Worm (Caenorhabditis elegans) whole organism, L4 larva: ENCODE measurements around the gene his-71.

Source experiments
- D1046.2 ChIP-seq: fragments of 200-800 bp; sonication (Bioruptor generic); IDR thresholded peaks from 2 replicates; pipeline ENCODE4 v1.3.6; 2022; ENCODE audit warnings: missing genetic modification characterization, missing compliant biosample characterization
- T20F7.1 ChIP-seq: fragments of 200-800 bp; sonication (Bioruptor generic); optimal IDR thresholded peaks from 2 replicates; lab custom pipeline; 2018; ENCODE audit warnings: mild to moderate bottlenecking, missing genetic modification characterization, missing compliant biosample characterization
- T26A8.4 ChIP-seq: fragments of 200-800 bp; sonication (Bioruptor generic); IDR thresholded peaks from 2 replicates; pipeline ENCODE4 v1.3.6; 2022; ENCODE audit warnings: missing genetic modification characterization, missing compliant biosample characterization
- Y5F2A.4 ChIP-seq: fragments of 200-800 bp; sonication (Bioruptor generic); optimal IDR thresholded peaks from 2 replicates; lab custom pipeline; 2018; ENCODE audit warnings: mild to moderate bottlenecking, missing genetic modification characterization, missing compliant biosample characterization
- aha-1 ChIP-seq: fragments of 150-350 bp; peaks from one replicate; lab custom pipeline; 2014; ENCODE audit warnings: missing biosample characterization, missing genetic modification characterization
- arid-1 ChIP-seq: fragments of 200-800 bp; sonication (Bioruptor generic); conservative IDR thresholded peaks from 2 replicates; pipeline ENCODE4 v1.3.6; 2022; ENCODE audit warnings: missing genetic modification reagents, missing genetic modification characterization, missing compliant biosample characterization
- ceh-28 ChIP-seq: fragments of 150-350 bp; optimal IDR thresholded peaks from 2 replicates; lab custom pipeline; 2014; ENCODE audit warnings: missing biosample characterization, missing genetic modification reagents, missing genetic modification characterization
- ctbp-1 ChIP-seq: fragments of 200-800 bp; sonication (Bioruptor generic); IDR thresholded peaks from 2 replicates; pipeline ENCODE4 v1.3.6; 2022; ENCODE audit warnings: missing genetic modification reagents, missing genetic modification characterization, missing compliant biosample characterization
- daf-12 ChIP-seq: fragments of 150-350 bp; optimal IDR thresholded peaks from 2 replicates; lab custom pipeline; 2014; ENCODE audit warnings: missing biosample characterization, missing genetic modification reagents, missing genetic modification characterization
- daf-16 ChIP-seq, 3 experiments: sonication (generic microtip); optimal IDR thresholded peaks; 2 replicates each; lab custom pipeline; 2016 to 2017; ENCODE audit warnings: missing genetic modification characterization in 3 of 3, missing genetic modification reagents in 3 of 3, mild to moderate bottlenecking in 2 of 3, missing compliant biosample characterization in 2 of 3, missing biosample characterization in 1 of 3, moderate library complexity in 1 of 3
- dmd-6 ChIP-seq: fragments of 200-800 bp; sonication (Bioruptor generic); IDR thresholded peaks from 2 replicates; pipeline ENCODE4 v1.3.6; 2022; ENCODE audit warnings: missing genetic modification reagents, missing genetic modification characterization, missing compliant biosample characterization
- dmd-9 ChIP-seq: fragments of 200-800 bp; sonication (Bioruptor generic); IDR thresholded peaks from 2 replicates; pipeline ENCODE4 v1.3.6; 2022; ENCODE audit warnings: missing genetic modification reagents, missing genetic modification characterization, missing compliant biosample characterization
- dve-1 ChIP-seq: sonication (generic microtip); optimal IDR thresholded peaks from 2 replicates; lab custom pipeline; 2017; ENCODE audit warnings: antibody characterized with exemption, mild to moderate bottlenecking, missing genetic modification characterization, missing compliant biosample characterization; ENCODE audit not compliant: insufficient read depth
- egl-27 ChIP-seq: sonication (generic microtip); optimal IDR thresholded peaks from 3 replicates; lab custom pipeline; 2017; ENCODE audit warnings: missing biosample characterization, missing genetic modification reagents, missing genetic modification characterization
- egl-43 ChIP-seq: fragments of 200-800 bp; sonication (Bioruptor generic); IDR thresholded peaks from 2 replicates; pipeline ENCODE4 v1.3.6; 2022; ENCODE audit warnings: missing genetic modification reagents, missing genetic modification characterization, missing compliant biosample characterization
- fkh-10 ChIP-seq: fragments of 150-350 bp; optimal IDR thresholded peaks from 2 replicates; lab custom pipeline; 2014; ENCODE audit warnings: missing biosample characterization, missing genetic modification reagents, missing genetic modification characterization
- fos-1 ChIP-seq: fragments of 150-350 bp; optimal IDR thresholded peaks from 2 replicates; lab custom pipeline; 2014; ENCODE audit warnings: missing biosample characterization, missing genetic modification characterization
- gei-8 ChIP-seq: fragments of 200-800 bp; sonication (Bioruptor generic); optimal IDR thresholded peaks from 2 replicates; lab custom pipeline; 2018; ENCODE audit warnings: mild to moderate bottlenecking, missing genetic modification characterization, missing compliant biosample characterization
- hlh-30 ChIP-seq: sonication (generic microtip); optimal IDR thresholded peaks from 2 replicates; lab custom pipeline; 2017; ENCODE audit warnings: antibody characterized with exemption, mild to moderate bottlenecking, missing genetic modification characterization, missing compliant biosample characterization; ENCODE audit not compliant: insufficient read depth
- lin-1 ChIP-seq: fragments of 200-800 bp; sonication (Bioruptor generic); IDR thresholded peaks from 2 replicates; pipeline ENCODE4 v1.3.6; 2022; ENCODE audit warnings: missing genetic modification reagents, missing genetic modification characterization, missing compliant biosample characterization
- lin-13 ChIP-seq: fragments of 150-350 bp; optimal IDR thresholded peaks from 2 replicates; lab custom pipeline; 2014; ENCODE audit warnings: missing biosample characterization, missing genetic modification reagents, missing genetic modification characterization
- lin-15B ChIP-seq: fragments of 150-350 bp; sonication (generic microtip); optimal IDR thresholded peaks from 3 replicates; lab custom pipeline; 2014; ENCODE audit warnings: missing biosample characterization, missing genetic modification characterization
- lir-3 ChIP-seq: sonication (generic microtip); optimal IDR thresholded peaks from 2 replicates; lab custom pipeline; 2016; ENCODE audit warnings: mild to moderate bottlenecking, missing genetic modification characterization, missing compliant biosample characterization
- lsy-2 ChIP-seq, 2 experiments: fragments of 150-350 bp in 1 of 2; sonication (generic microtip) in 1 of 2; optimal IDR thresholded peaks; 2 replicates each; lab custom pipeline; 2014 to 2017; ENCODE audit warnings: missing biosample characterization in 2 of 2, missing genetic modification characterization in 2 of 2
- madf-9 ChIP-seq: fragments of 200-800 bp; sonication (Bioruptor generic); conservative IDR thresholded peaks from 2 replicates; pipeline ENCODE4 v1.3.6; 2022; ENCODE audit warnings: missing genetic modification reagents, missing genetic modification characterization, missing compliant biosample characterization
- mdl-1 ChIP-seq, 2 experiments: fragments of 150-350 bp in 1 of 2; sonication (generic microtip) in 1 of 2; optimal IDR thresholded peaks; 2 replicates each; lab custom pipeline; 2014 to 2017; ENCODE audit warnings: missing biosample characterization in 2 of 2, missing genetic modification characterization in 2 of 2
- mdt-29 ChIP-seq: fragments of 200-800 bp; sonication (Bioruptor generic); IDR thresholded peaks from 2 replicates; pipeline ENCODE4 v1.3.6; 2022; ENCODE audit warnings: missing genetic modification reagents, missing genetic modification characterization, missing compliant biosample characterization
- mes-2 ChIP-seq: sonication (generic microtip); optimal IDR thresholded peaks from 2 replicates; lab custom pipeline; 2016; ENCODE audit warnings: missing genotype, mild to moderate bottlenecking, missing genetic modification characterization, missing compliant biosample characterization; ENCODE audit not compliant: poor library complexity, severe bottlenecking
- nhr-10 ChIP-seq: fragments of 150-350 bp; optimal IDR thresholded peaks from 2 replicates; lab custom pipeline; 2014; ENCODE audit warnings: missing biosample characterization, missing genetic modification characterization
- nhr-102 ChIP-seq: sonication (generic microtip); optimal IDR thresholded peaks from 2 replicates; lab custom pipeline; 2016; ENCODE audit warnings: mild to moderate bottlenecking, missing genetic modification characterization, moderate library complexity, missing compliant biosample characterization
- nhr-25 ChIP-seq: sonication (generic microtip); optimal IDR thresholded peaks from 2 replicates; lab custom pipeline; 2017; ENCODE audit warnings: missing genetic modification characterization, mild to moderate bottlenecking, missing compliant biosample characterization, antibody characterized with exemption, moderate library complexity, borderline replicate concordance; ENCODE audit not compliant: insufficient read depth
- nhr-28 ChIP-seq: fragments of 150-350 bp; optimal IDR thresholded peaks from 2 replicates; lab custom pipeline; 2014; ENCODE audit warnings: missing biosample characterization, missing genetic modification characterization
- nhr-76 ChIP-seq: fragments of 150-350 bp; optimal IDR thresholded peaks from 2 replicates; lab custom pipeline; 2014; ENCODE audit warnings: missing biosample characterization, missing genetic modification characterization
- pha-4 ChIP-seq, 2 experiments: fragments of 150-350 bp in 1 of 2; fragments of 200-800 bp in 1 of 2; sonication (Bioruptor generic) in 1 of 2; IDR thresholded peaks in 1 of 2; optimal IDR thresholded peaks in 1 of 2; 2 replicates each; pipeline versions ENCODE4 v1.3.6 to Lab custom; 2014 to 2022; ENCODE audit warnings: missing genetic modification characterization in 2 of 2, missing genetic modification reagents in 2 of 2, missing biosample characterization in 1 of 2, missing compliant biosample characterization in 1 of 2
- pqm-1 ChIP-seq: sonication (generic microtip); optimal IDR thresholded peaks from 2 replicates; lab custom pipeline; 2017; ENCODE audit warnings: missing biosample characterization, missing genetic modification characterization
- saeg-2 ChIP-seq: fragments of 200-800 bp; sonication (Bioruptor generic); IDR thresholded peaks from 2 replicates; pipeline ENCODE4 v1.3.6; 2022; ENCODE audit warnings: missing genetic modification reagents, missing genetic modification characterization, missing compliant biosample characterization
- snpc-1.2 ChIP-seq: fragments of 200-800 bp; sonication (Bioruptor generic); IDR thresholded peaks from 2 replicates; pipeline ENCODE4 v1.3.6; 2022; ENCODE audit warnings: missing genetic modification reagents, missing genetic modification characterization, missing compliant biosample characterization
- tra-1 ChIP-seq: fragments of 200-800 bp; sonication (Bioruptor generic); IDR thresholded peaks from 2 replicates; pipeline ENCODE4 v1.3.6; 2022; ENCODE audit warnings: missing genetic modification reagents, missing genetic modification characterization, missing compliant biosample characterization
- unc-62 ChIP-seq, 3 experiments: fragments of 150-350 bp in 1 of 3; sonication (generic microtip); optimal IDR thresholded peaks in 2 of 3; peaks in 1 of 3; 1 replicate in 1 of 3; 2 replicates in 2 of 3; lab custom pipeline; 2014 to 2017; ENCODE audit warnings: missing biosample characterization in 3 of 3, missing genetic modification characterization in 3 of 3, missing genetic modification reagents in 3 of 3, missing genotype in 1 of 3
- vab-7 ChIP-seq: fragments of 200-800 bp; sonication (Bioruptor generic); IDR thresholded peaks from 2 replicates; pipeline ENCODE4 v1.3.6; 2022; ENCODE audit warnings: missing genetic modification reagents, missing genetic modification characterization, missing compliant biosample characterization
- zfp-3 ChIP-seq: fragments of 200-800 bp; sonication (Bioruptor generic); conservative IDR thresholded peaks from 2 replicates; pipeline ENCODE4 v1.3.6; 2022; ENCODE audit warnings: missing genetic modification reagents, missing genetic modification characterization, missing compliant biosample characterization
- zip-2 ChIP-seq: fragments of 150-350 bp; optimal IDR thresholded peaks from 2 replicates; lab custom pipeline; 2014; ENCODE audit warnings: missing biosample characterization, missing genetic modification characterization
- ztf-7 ChIP-seq: fragments of 150-350 bp; optimal IDR thresholded peaks from 2 replicates; lab custom pipeline; 2014; ENCODE audit warnings: missing biosample characterization, missing genetic modification characterization

The his-71 gene

DNA sequence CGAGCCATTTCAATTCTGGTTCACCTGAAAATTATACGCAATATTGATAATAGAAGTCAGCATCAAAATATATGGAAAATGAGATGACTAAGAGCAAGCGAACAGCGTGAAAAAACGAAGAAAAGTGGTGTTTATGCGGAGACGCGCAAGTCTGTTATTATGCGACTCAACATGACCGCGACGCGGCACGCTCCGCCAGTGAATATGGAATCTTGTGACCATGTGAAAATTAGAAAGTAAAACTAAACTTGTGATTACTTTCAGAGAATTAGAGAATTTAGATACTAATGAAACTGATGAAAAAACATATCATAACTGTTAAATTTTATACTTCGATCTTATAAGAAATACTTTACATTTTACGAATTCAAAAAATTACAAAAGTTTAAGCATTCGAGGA is at the start of gene his-71:
his-71 (minus strand) TSS at position 24 of the 400 bp plus-strand sequence.
- TF ChIP-seq madf-9 (GFP tag; lab: Robert Waterston, UW), result no peak
- TF ChIP-seq hlh-30, result peak; percentile 68
- TF ChIP-seq, all 104 proteins: peak for 1

ce11 chrX:8030032-8030431 is 48.2 kb upstream of the his-71 start:
- TF ChIP-seq ceh-28 (tag; lab: Kevin White, UChicago), result no peak
- TF ChIP-seq aha-1, result peak; percentile 32
- peak in 1 of 2 experiments; percentile 68 for TF ChIP-seq unc-62 (GFP tag; optimal IDR thresholded peaks at IDR 0.05 in 1 of 2; lab: Kevin White, UChicago)
- TF ChIP-seq unc-62 (tag; optimal IDR thresholded peaks at IDR 0.05; lab: Kevin White, UChicago), result no peak

- TF ChIP-seq nhr-76 (tag; lab: Kevin White, UChicago) (no peak), lir-3 (tag; lab: Kevin White, UChicago) (no peak), ztf-7 (tag; lab: Kevin White, UChicago) (no peak), fkh-10 (no peak), fos-1 (tag; lab: Kevin White, UChicago) (no peak), pha-4 (GFP tag; IDR thresholded peaks at IDR 0.05; lab: Robert Waterston, UW) (0 out of 2 replicates have a peak, but pooled peaks have one; percentile 19), pha-4 (tag; optimal IDR thresholded peaks at IDR 0.05; lab: Kevin White, UChicago) (peak; percentile 25), mes-2 (tag; lab: Kevin White, UChicago) (peak; percentile 65), nhr-25 (tag; lab: Kevin White, UChicago) (peak; percentile 61), D1046.2 (GFP tag; lab: Robert Waterston, UW) (no peak), nhr-10 (tag; lab: Kevin White, UChicago) (peak; percentile 20), hlh-30 (peak; percentile 88), nhr-28 (peak; percentile 69), T26A8.4 (GFP tag; lab: Robert Waterston, UW) (0 out of 2 replicates have a peak, but pooled peaks have one; percentile 42), dve-1 (tag; lab: Kevin White, UChicago) (peak; percentile 64), arid-1 (GFP tag; lab: Robert Waterston, UW) (no peak; the same call in 1 of the 2 replicates), daf-16 (GFP tag; optimal IDR thresholded peaks at IDR 0.05; lab: Kevin White, UChicago) (no peak), daf-16 (tag; optimal IDR thresholded peaks at IDR 0.05; lab: Kevin White, UChicago) (peak; percentile 56), daf-12 (no peak), zfp-3 (GFP tag; lab: Robert Waterston, UW) (0 out of 2 replicates have a peak, but pooled peaks have one; percentile 54), pqm-1 (no peak), egl-27 (no peak), lin-1 (peak; percentile 17; the same call in 1 of the 2 replicates), unc-62 (GFP tag; optimal IDR thresholded peaks at IDR 0.05 in 1 of 2; lab: Kevin White, UChicago) (peak in 1 of 2 experiments; percentile 32), unc-62 (tag; optimal IDR thresholded peaks at IDR 0.05; lab: Kevin White, UChicago) (no peak), vab-7 (GFP tag; lab: Robert Waterston, UW) (peak; percentile 45; the same call in 1 of the 2 replicates), mdl-1 (tag; optimal IDR thresholded peaks at IDR 0.05; lab: Kevin White, UChicago) (peak in 1 of 2 experiments; percentile 73), mdt-29 (GFP tag; lab: Robert Waterston, UW) (no peak), lsy-2 (tag; optimal IDR thresholded peaks at IDR 0.05; lab: Kevin White, UChicago) (peak in 1 of 2 experiments; percentile 73), dmd-9 (GFP tag; lab: Robert Waterston, UW) (0 out of 2 replicates have a peak, but pooled peaks have one; percentile 11), tra-1 (GFP tag; lab: Robert Waterston, UW) (0 out of 2 replicates have a peak, but pooled peaks have one; percentile 61), ctbp-1 (GFP tag; lab: Robert Waterston, UW) (peak; percentile 57), snpc-1.2 (GFP tag; lab: Robert Waterston, UW) (no peak), lin-15B (tag; lab: Kevin White, UChicago) (no peak), ceh-28 (tag; lab: Kevin White, UChicago) (no peak), nhr-102 (peak; percentile 26), gei-8 (GFP tag; lab: Kevin White, UChicago) (no peak), T20F7.1 (GFP tag; lab: Kevin White, UChicago) (peak; percentile 44), Y5F2A.4 (GFP tag; lab: Kevin White, UChicago) (no peak), lin-13 (GFP tag; lab: Kevin White, UChicago) (peak; percentile 5), dmd-6 (GFP tag; lab: Robert Waterston, UW) (peak; percentile 52), egl-43 (no peak), zip-2 (tag; lab: Kevin White, UChicago) (no peak), saeg-2 (GFP tag; lab: Robert Waterston, UW) (no peak)
Observed at ce11 chrX:8029080-8029479, 47.2 kb upstream of the his-71 start, which contains the start of gene C34D10.1. TSS of gene C34D10.1 (plus strand) at chrX:8029479.
